Worm (Caenorhabditis elegans) whole organism, midembryonic: ENCODE results near the gene neg-1.
A peak's percentile ranks its signal among the peaks of the same experiment; 100 is the strongest.

Experiments used
- T22C8.4 ChIP-seq: fragments of 200-800 bp; sonication (Bioruptor generic); IDR thresholded peaks from 2 replicates; pipeline ENCODE4 v1.3.6; 2022; ENCODE audit warnings: missing genetic modification characterization, missing compliant biosample characterization
- cog-1 ChIP-seq: sonication (generic microtip); optimal IDR thresholded peaks from 2 replicates; lab custom pipeline; 2016; ENCODE audit warnings: missing genetic modification characterization, missing compliant biosample characterization
- flt-1 ChIP-seq: fragments of 200-800 bp; sonication (Bioruptor generic); IDR thresholded peaks from 2 replicates; pipeline ENCODE4 v1.3.6; 2022; ENCODE audit warnings: missing genetic modification characterization, missing compliant biosample characterization
- klf-2 ChIP-seq: fragments of 200-800 bp; sonication (Bioruptor generic); conservative IDR thresholded peaks from 2 replicates; pipeline ENCODE4 v1.3.6; 2022; ENCODE audit warnings: missing genetic modification reagents, missing genetic modification characterization, missing compliant biosample characterization
- ref-1 ChIP-seq: fragments of 200-800 bp; sonication (Bioruptor generic); conservative IDR thresholded peaks from 2 replicates; pipeline ENCODE4 v1.3.6; 2022; ENCODE audit warnings: missing genetic modification reagents, missing genetic modification characterization, missing compliant biosample characterization
- tab-1 ChIP-seq: fragments of 200-800 bp; sonication (Bioruptor generic); IDR thresholded peaks from 2 replicates; pipeline ENCODE4 v1.3.6; 2022; ENCODE audit warnings: missing genetic modification characterization, missing compliant biosample characterization

ce11 chrV:4357369-4357768 is 17.3 kb downstream of the neg-1 start:
- TF ChIP-seq flt-1 (GFP tag; lab: Robert Waterston, UW), result no peak
- no peak for TF ChIP-seq ref-1 (GFP tag; lab: Robert Waterston, UW)
- TF ChIP-seq tab-1, result no peak
- TF ChIP-seq klf-2 (GFP tag; lab: Robert Waterston, UW), result no peak
- peak; percentile 11 for TF ChIP-seq cog-1 (tag; lab: Kevin White, UChicago)
- TF ChIP-seq T22C8.4 (GFP tag; lab: Robert Waterston, UW), result no peak
